Worm (Caenorhabditis elegans) whole organism, L2 larva: ENCODE results near the gene fbxa-127.

Source experiments
- C34F6.9 ChIP-seq: fragments of 150-350 bp; optimal IDR thresholded peaks from 2 replicates; lab custom pipeline; 2014; ENCODE audit warnings: missing biosample characterization, missing genetic modification characterization
- F13H6.1 ChIP-seq: sonication (generic microtip); optimal IDR thresholded peaks from 2 replicates; lab custom pipeline; 2016; ENCODE audit warnings: missing genetic modification characterization, missing compliant biosample characterization
- R02D3.7 ChIP-seq: fragments of 150-350 bp; optimal IDR thresholded peaks from 2 replicates; lab custom pipeline; 2014; ENCODE audit warnings: missing biosample characterization, missing genetic modification characterization
- Y55F3AM.14 ChIP-seq: fragments of 200-800 bp; sonication (Bioruptor generic); optimal IDR thresholded peaks from 2 replicates; lab custom pipeline; 2018; ENCODE audit warnings: mild to moderate bottlenecking, missing genetic modification characterization, missing compliant biosample characterization
- ZK546.5 ChIP-seq: sonication (generic microtip); optimal IDR thresholded peaks from 2 replicates; lab custom pipeline; 2017; ENCODE audit warnings: missing biosample characterization, missing genetic modification characterization
- ama-1 ChIP-seq: fragments of 150-350 bp; optimal IDR thresholded peaks from 2 replicates; lab custom pipeline; 2018; ENCODE audit warnings: inconsistent platforms
- blmp-1 ChIP-seq: sonication (generic microtip); optimal IDR thresholded peaks from 2 replicates; lab custom pipeline; 2017; ENCODE audit warnings: missing genetic modification characterization, mild to moderate bottlenecking, missing compliant biosample characterization, antibody characterized with exemption, moderate library complexity; ENCODE audit not compliant: insufficient read depth
- ceh-16 ChIP-seq: fragments of 150-350 bp; optimal IDR thresholded peaks from 2 replicates; lab custom pipeline; 2014; ENCODE audit warnings: missing biosample characterization, missing genetic modification characterization
- ceh-82 ChIP-seq: fragments of 150-350 bp; optimal IDR thresholded peaks from 2 replicates; lab custom pipeline; 2014; ENCODE audit warnings: missing biosample characterization, missing genetic modification characterization
- crh-2 ChIP-seq: sonication (generic microtip); optimal IDR thresholded peaks from 2 replicates; lab custom pipeline; 2017; ENCODE audit warnings: missing biosample characterization, missing genetic modification characterization
- dmd-4 ChIP-seq: sonication (generic microtip); optimal IDR thresholded peaks from 2 replicates; lab custom pipeline; 2017; ENCODE audit warnings: missing biosample characterization, missing genetic modification characterization
- egl-27 ChIP-seq: sonication (generic microtip); optimal IDR thresholded peaks from 3 replicates; lab custom pipeline; 2017; ENCODE audit warnings: missing biosample characterization, missing genetic modification reagents, missing genetic modification characterization
- elt-3 ChIP-seq: sonication (generic microtip); optimal IDR thresholded peaks from 2 replicates; lab custom pipeline; 2017; ENCODE audit warnings: missing biosample characterization, missing genetic modification characterization
- gmeb-1 ChIP-seq: fragments of 150-350 bp; optimal IDR thresholded peaks from 2 replicates; lab custom pipeline; 2014; ENCODE audit warnings: missing biosample characterization, missing genetic modification characterization
- lin-11 ChIP-seq: fragments of 150-350 bp; sonication (generic microtip); optimal IDR thresholded peaks from 2 replicates; lab custom pipeline; 2014; ENCODE audit warnings: missing biosample characterization, missing genetic modification characterization, inconsistent platforms, mixed read lengths
- lin-13 ChIP-seq: fragments of 150-350 bp; optimal IDR thresholded peaks from 2 replicates; lab custom pipeline; 2014; ENCODE audit warnings: missing biosample characterization, missing genetic modification reagents, missing genetic modification characterization
- lin-39 ChIP-seq: fragments of 150-350 bp; optimal IDR thresholded peaks from 2 replicates; lab custom pipeline; 2014; ENCODE audit warnings: missing biosample characterization, missing genetic modification reagents, missing genetic modification characterization
- lsy-2 ChIP-seq, 2 experiments: fragments of 150-350 bp in 1 of 2; sonication (generic microtip) in 1 of 2; optimal IDR thresholded peaks; 2 replicates each; lab custom pipeline; 2014 to 2017; ENCODE audit warnings: missing biosample characterization in 2 of 2, missing genetic modification characterization in 2 of 2
- mab-5 ChIP-seq: fragments of 150-350 bp; optimal IDR thresholded peaks from 2 replicates; lab custom pipeline; 2014; ENCODE audit warnings: missing biosample characterization, missing genetic modification characterization
- mbf-1 ChIP-seq: sonication (generic microtip); optimal IDR thresholded peaks from 2 replicates; lab custom pipeline; 2017; ENCODE audit warnings: missing biosample characterization, missing genetic modification characterization
- mdl-1 ChIP-seq, 2 experiments: fragments of 150-350 bp in 1 of 2; sonication (generic microtip) in 1 of 2; optimal IDR thresholded peaks; 2 replicates each; lab custom pipeline; 2017; ENCODE audit warnings: missing biosample characterization in 2 of 2, missing genetic modification characterization in 2 of 2
- nhr-11 ChIP-seq: fragments of 150-350 bp; optimal IDR thresholded peaks from 2 replicates; lab custom pipeline; 2014; ENCODE audit warnings: missing biosample characterization, missing genetic modification characterization
- nhr-12 ChIP-seq: fragments of 150-350 bp; optimal IDR thresholded peaks from 2 replicates; lab custom pipeline; 2014; ENCODE audit warnings: missing biosample characterization, missing genetic modification characterization
- nhr-129 ChIP-seq: fragments of 150-350 bp; optimal IDR thresholded peaks from 2 replicates; lab custom pipeline; 2014; ENCODE audit warnings: missing biosample characterization, missing genetic modification characterization
- nhr-21 ChIP-seq: fragments of 150-350 bp; optimal IDR thresholded peaks from 2 replicates; lab custom pipeline; 2014; ENCODE audit warnings: missing biosample characterization, missing genetic modification characterization
- nhr-23 ChIP-seq: fragments of 150-350 bp; optimal IDR thresholded peaks from 2 replicates; lab custom pipeline; 2014; ENCODE audit warnings: missing biosample characterization, missing genetic modification reagents, missing genetic modification characterization
- nhr-77 ChIP-seq: fragments of 150-350 bp; optimal IDR thresholded peaks from 2 replicates; lab custom pipeline; 2014; ENCODE audit warnings: missing biosample characterization, missing genetic modification characterization
- peb-1 ChIP-seq: fragments of 150-350 bp; optimal IDR thresholded peaks from 2 replicates; lab custom pipeline; 2014; ENCODE audit warnings: missing biosample characterization, missing genetic modification characterization
- sem-4 ChIP-seq: fragments of 150-350 bp; optimal IDR thresholded peaks from 2 replicates; lab custom pipeline; 2014; ENCODE audit warnings: missing biosample characterization, missing genetic modification reagents, missing genetic modification characterization
- sma-3 ChIP-seq: sonication (generic microtip); optimal IDR thresholded peaks from 2 replicates; lab custom pipeline; 2016; ENCODE audit warnings: missing genetic modification reagents, missing genetic modification characterization, missing compliant biosample characterization
- sma-9 ChIP-seq, 2 experiments: fragments of 150-350 bp in 1 of 2; sonication (generic microtip) in 1 of 2; optimal IDR thresholded peaks; 2 replicates each; lab custom pipeline; 2014 to 2016; ENCODE audit warnings: missing genetic modification characterization in 2 of 2, mild to moderate bottlenecking in 1 of 2, missing biosample characterization in 1 of 2, missing compliant biosample characterization in 1 of 2, missing genetic modification reagents in 1 of 2, moderate library complexity in 1 of 2
- unc-39 ChIP-seq: fragments of 150-350 bp; optimal IDR thresholded peaks from 2 replicates; lab custom pipeline; 2014; ENCODE audit warnings: missing biosample characterization, missing genetic modification characterization
- unc-55 ChIP-seq: fragments of 150-350 bp; sonication (generic microtip); optimal IDR thresholded peaks from 3 replicates; lab custom pipeline; 2014; ENCODE audit warnings: missing biosample characterization, missing genetic modification reagents, missing genetic modification characterization
- unc-62 ChIP-seq: fragments of 150-350 bp; optimal IDR thresholded peaks from 2 replicates; lab custom pipeline; 2014; ENCODE audit warnings: missing biosample characterization, missing genetic modification reagents, missing genetic modification characterization
- zag-1 ChIP-seq: fragments of 150-350 bp; optimal IDR thresholded peaks from 2 replicates; lab custom pipeline; 2014; ENCODE audit warnings: missing biosample characterization, missing genetic modification characterization
- ztf-1 ChIP-seq: fragments of 200-800 bp; sonication (Bioruptor generic); conservative IDR thresholded peaks from 2 replicates; pipeline ENCODE4 v1.3.6; 2022; ENCODE audit warnings: missing genetic modification characterization, missing compliant biosample characterization
- ztf-11 ChIP-seq: sonication (generic microtip); optimal IDR thresholded peaks from 2 replicates; lab custom pipeline; 2017; ENCODE audit warnings: missing biosample characterization, missing genetic modification characterization
- ztf-4 ChIP-seq: fragments of 150-350 bp; optimal IDR thresholded peaks from 2 replicates; lab custom pipeline; 2014; ENCODE audit warnings: missing biosample characterization, missing genetic modification characterization

fbxa-127 gene

DNA sequence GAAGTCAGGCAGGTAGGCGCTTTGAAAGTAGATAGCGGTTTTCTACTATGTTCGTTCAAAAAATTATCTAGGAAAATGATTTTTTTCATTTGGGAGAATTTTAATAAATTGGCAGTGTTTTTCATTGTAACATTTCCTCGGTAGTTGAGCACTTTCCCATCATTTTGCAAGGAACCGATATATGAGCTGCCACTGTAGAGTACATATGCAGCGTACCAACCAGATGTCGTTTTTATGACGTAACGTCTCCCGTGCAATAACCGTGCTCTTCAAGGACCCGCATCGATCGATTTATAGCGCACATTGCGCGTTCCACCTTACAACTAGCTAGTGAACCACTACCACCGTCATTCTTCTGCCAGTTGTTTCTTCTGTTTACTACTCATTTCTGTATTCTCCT, 13.6 kb downstream of the fbxa-127 start, which contains the start of gene T25E12.6:
T25E12.6 (plus strand) TSS at position 301 of the 400 bp plus-strand sequence.
- TF ChIP-seq peb-1 (tag; lab: Kevin White, UChicago), result no peak
- TF ChIP-seq sem-4 (tag; lab: Kevin White, UChicago), result no peak
- TF ChIP-seq unc-62 (GFP tag; lab: Kevin White, UChicago), result no peak
- TF ChIP-seq blmp-1, result no peak
- TF ChIP-seq ceh-82 (tag; lab: Kevin White, UChicago), result no peak
- TF ChIP-seq Y55F3AM.14 (GFP tag; lab: Kevin White, UChicago), result no peak
- no peak for TF ChIP-seq lin-13 (GFP tag; lab: Kevin White, UChicago)
- TF ChIP-seq ztf-4, result no peak
- TF ChIP-seq nhr-23, result no peak
- TF ChIP-seq crh-2, result no peak
- no peak for TF ChIP-seq mdl-1 (tag; optimal IDR thresholded peaks at IDR 0.05; lab: Kevin White, UChicago)
- TF ChIP-seq mab-5 (tag; lab: Kevin White, UChicago), result no peak
- TF ChIP-seq lsy-2 (tag; optimal IDR thresholded peaks at IDR 0.05; lab: Kevin White, UChicago), result no peak
- TF ChIP-seq unc-55 (GFP tag; lab: Kevin White, UChicago), result no peak
- TF ChIP-seq ama-1 (lab: Kevin White, UChicago), result no peak
- TF ChIP-seq nhr-129, result no peak
- TF ChIP-seq ztf-1 (GFP tag; lab: Robert Waterston, UW), result no peak
- TF ChIP-seq sma-3, result no peak
- no peak for TF ChIP-seq nhr-12 (tag; lab: Kevin White, UChicago)

DNA sequence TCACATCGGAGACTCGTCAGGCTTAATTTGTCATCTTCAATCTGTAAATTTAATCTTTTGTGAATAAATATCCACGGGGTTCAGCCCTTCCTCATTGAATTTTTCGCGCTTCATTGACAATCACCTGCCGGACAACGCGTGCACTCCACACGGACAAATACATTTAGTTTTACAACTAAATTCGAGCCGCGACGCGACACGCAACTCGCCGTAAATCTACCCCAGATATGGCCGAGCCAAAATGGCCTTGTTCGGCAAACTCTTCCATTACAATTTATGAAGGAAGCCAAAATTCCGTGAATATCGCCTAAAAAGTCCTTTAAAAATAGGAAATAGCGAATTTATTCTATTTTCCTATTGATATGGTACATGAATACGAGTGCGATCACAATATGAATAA, 16.3 kb downstream of the fbxa-127 start:
- no peak for TF ChIP-seq unc-39
- no peak for TF ChIP-seq nhr-77 (tag; lab: Kevin White, UChicago)
- TF ChIP-seq ceh-82 (tag; lab: Kevin White, UChicago), result no peak
- TF ChIP-seq nhr-21 (tag; lab: Kevin White, UChicago), result no peak
- TF ChIP-seq ZK546.5, result no peak
- no peak for TF ChIP-seq F13H6.1 (tag; lab: Kevin White, UChicago)
- no peak for TF ChIP-seq mdl-1 (tag; optimal IDR thresholded peaks at IDR 0.05; lab: Kevin White, UChicago)
- no peak for TF ChIP-seq R02D3.7
- no peak for TF ChIP-seq dmd-4 (tag; lab: Kevin White, UChicago)
- no peak for TF ChIP-seq peb-1 (tag; lab: Kevin White, UChicago)
- no peak for TF ChIP-seq Y55F3AM.14 (GFP tag; lab: Kevin White, UChicago)
- no peak for TF ChIP-seq zag-1
- no peak for TF ChIP-seq crh-2
- no peak for TF ChIP-seq sma-9 (GFP tag; optimal IDR thresholded peaks at IDR 0.05; lab: Kevin White, UChicago)
- no peak for TF ChIP-seq sma-9 (tag; optimal IDR thresholded peaks at IDR 0.05; lab: Kevin White, UChicago)
- no peak for TF ChIP-seq mab-5 (tag; lab: Kevin White, UChicago)
- TF ChIP-seq elt-3, result no peak

- TF ChIP-seq sem-4 (tag; lab: Kevin White, UChicago), result no peak
- no peak for TF ChIP-seq nhr-11 (tag; lab: Kevin White, UChicago)
- TF ChIP-seq mdl-1 (tag; optimal IDR thresholded peaks at IDR 0.05; lab: Kevin White, UChicago), result no peak
- no peak for TF ChIP-seq zag-1
- no peak for TF ChIP-seq lin-11 (tag; lab: Kevin White, UChicago)
- TF ChIP-seq ztf-11 (tag; lab: Kevin White, UChicago), result no peak
Observed at ce11 chrV:16745214-16745613, 16.7 kb downstream of the fbxa-127 start.

ce11 chrV:16746231-16746990, 17.9 kb downstream of the fbxa-127 start, which contains the start of gene gyg-2:
gyg-2 (minus strand) TSS chrV:16746258.
- no peak for TF ChIP-seq mbf-1 (tag; lab: Kevin White, UChicago)
- no peak for TF ChIP-seq C34F6.9
- TF ChIP-seq crh-2, result no peak
- no peak for TF ChIP-seq gmeb-1 (tag; lab: Kevin White, UChicago)
- TF ChIP-seq lin-11 (tag; lab: Kevin White, UChicago), result no peak
- no peak for TF ChIP-seq nhr-12 (tag; lab: Kevin White, UChicago)
- TF ChIP-seq ceh-16, result no peak
- no peak for TF ChIP-seq lin-39
- no peak for TF ChIP-seq egl-27 (tag; lab: Kevin White, UChicago)
- no peak for TF ChIP-seq mdl-1 (tag; optimal IDR thresholded peaks at IDR 0.05; lab: Kevin White, UChicago)
- no peak for TF ChIP-seq Y55F3AM.14 (GFP tag; lab: Kevin White, UChicago)
- TF ChIP-seq unc-62 (GFP tag; lab: Kevin White, UChicago), result no peak
- TF ChIP-seq, all 48 proteins: peak for 0
